Fruit fly (Drosophila melanogaster) whole organism: ENCODE measurements around the gene MED18.

Experiments
- CG8478 ChIP-seq: fragments of >200 bp; optimal IDR thresholded peaks from 2 replicates; lab custom pipeline; 2018; ENCODE audit warnings: inconsistent platforms
- usp ChIP-seq: fragments of >200 bp; optimal IDR thresholded peaks from 2 replicates; lab custom pipeline; 2017; ENCODE audit warnings: missing biosample characterization, missing genetic modification characterization, mixed read lengths

- TF ChIP-seq CG8478, result no peak
- TF ChIP-seq usp (GFP tag; lab: Kevin White, UChicago), result no peak
Measured at dm6 chrX:1847735-1848134, 18.0 kb upstream of the MED18 start.
